Fruit fly (Drosophila melanogaster) S2 (cell line): ENCODE results near the gene CG13793.

Experiments used
- CG8478 ChIP-seq: fragments of >200 bp; optimal IDR thresholded peaks from 2 replicates; lab custom pipeline; 2018
- CTCF ChIP-seq, 2 experiments: fragments of >200 bp; optimal IDR thresholded peaks; 2 replicates each; lab custom pipeline; 2018

CG13793 gene

dm6 chr2L:7722102-7722501 lies 2.8 kb upstream of the CG13793 start:
- TF ChIP-seq CTCF (optimal IDR thresholded peaks at IDR 0.05; lab: Kevin White, UChicago) (no peak), CG8478 (no peak)

dm6 chr2L:7716545-7716944 lies 2.7 kb downstream of the CG13793 start, which contains the start of gene CG33296:
CG33296 (minus strand) TSS chr2L:7716645.
- no peak for TF ChIP-seq CTCF (optimal IDR thresholded peaks at IDR 0.05; lab: Kevin White, UChicago)
- TF ChIP-seq CG8478: no peak

dm6 chr2L:7711034-7711685 lies 8.1 kb downstream of the CG13793 start:
- TF ChIP-seq CG8478 (no peak), CTCF (optimal IDR thresholded peaks at IDR 0.05; lab: Kevin White, UChicago) (no peak)

- no peak for TF ChIP-seq CTCF (optimal IDR thresholded peaks at IDR 0.05; lab: Kevin White, UChicago)
- TF ChIP-seq CG8478: no peak
Observed at dm6 chr2L:7710580-7710979, 8.7 kb downstream of the CG13793 start, which contains the start of gene Ntl. Ntl (plus strand) TSS chr2L:7710880.

dm6 chr2L:7703534-7703933 lies 15.8 kb downstream of the CG13793 start:
- TF ChIP-seq CTCF (optimal IDR thresholded peaks at IDR 0.05; lab: Kevin White, UChicago) (no peak), CG8478 (no peak)

dm6 chr2L:7702383-7703188 lies 16.7 kb downstream of the CG13793 start, which contains the start of gene Tep3:
Tep3 (plus strand) TSS chr2L:7702805.
- no peak for TF ChIP-seq CG8478
- TF ChIP-seq CTCF (optimal IDR thresholded peaks at IDR 0.05; lab: Kevin White, UChicago): no peak

dm6 chr2L:7701417-7701816 lies 17.9 kb downstream of the CG13793 start, which contains the start of gene Tep2:
Tep2 (minus strand) TSS chr2L:7701601.
- TF ChIP-seq CG8478 (no peak), CTCF (optimal IDR thresholded peaks at IDR 0.05; lab: Kevin White, UChicago) (no peak)

dm6 chr2L:7692583-7693080 lies 26.7 kb downstream of the CG13793 start, which contains the start of the genes CG7025 and CG43235:
CG7025 (minus strand) TSS chr2L:7692683.
CG43235 (plus strand) TSS chr2L:7693030.
- TF ChIP-seq CTCF (optimal IDR thresholded peaks at IDR 0.05; lab: Kevin White, UChicago): no peak
- no peak for TF ChIP-seq CG8478

- TF ChIP-seq CTCF (optimal IDR thresholded peaks at IDR 0.05; lab: Kevin White, UChicago): no peak
- no peak for TF ChIP-seq CG8478
Observed at dm6 chr2L:7690961-7691360, 28.3 kb downstream of the CG13793 start, which contains the start of gene CG18585. CG18585 (minus strand) TSS chr2L:7691061.

dm6 chr2L:7690449-7690848 lies 28.8 kb downstream of the CG13793 start:
- TF ChIP-seq CTCF (optimal IDR thresholded peaks at IDR 0.05; lab: Kevin White, UChicago) (no peak), CG8478 (no peak)

dm6 chr2L:7685290-7685689 lies 34.0 kb downstream of the CG13793 start:
- no peak for TF ChIP-seq CG8478

dm6 chr2L:7680298-7680697 lies 39.0 kb downstream of the CG13793 start:
- no peak for TF ChIP-seq CG8478
- TF ChIP-seq CTCF (optimal IDR thresholded peaks at IDR 0.05; lab: Kevin White, UChicago): no peak

dm6 chr2L:7678095-7678784 lies 41.0 kb downstream of the CG13793 start:
- TF ChIP-seq CG8478 (no peak), CTCF (optimal IDR thresholded peaks at IDR 0.05; lab: Kevin White, UChicago) (no peak)

dm6 chr2L:7676982-7677381 lies 42.3 kb downstream of the CG13793 start:
- TF ChIP-seq CTCF (optimal IDR thresholded peaks at IDR 0.05; lab: Kevin White, UChicago) (no peak), CG8478 (no peak)

dm6 chr2L:7675754-7676178 lies 43.5 kb downstream of the CG13793 start:
- TF ChIP-seq CG8478 (no peak), CTCF (optimal IDR thresholded peaks at IDR 0.05; lab: Kevin White, UChicago) (no peak)
